Worm (Caenorhabditis elegans) whole organism, mixed stage, embryonic: ENCODE measurements around the gene C30H6.8.

ENCODE experiments used
- M03D4.4 ChIP-seq: sonication (generic microtip); optimal IDR thresholded peaks from 2 replicates; lab custom pipeline; 2017; ENCODE audit warnings: mild to moderate bottlenecking, missing genetic modification characterization, missing compliant biosample characterization
- bed-3 ChIP-seq: fragments of 200-800 bp; sonication (Bioruptor generic); optimal IDR thresholded peaks from 3 replicates; lab custom pipeline; 2018; ENCODE audit warnings: mild to moderate bottlenecking, missing genetic modification characterization, moderate library complexity, missing compliant biosample characterization
- blmp-1 ChIP-seq: fragments of 150-350 bp; optimal IDR thresholded peaks from 2 replicates; lab custom pipeline; 2014; ENCODE audit warnings: missing biosample characterization, missing genetic modification characterization
- ceh-43 ChIP-seq: fragments of 200-800 bp; sonication (Bioruptor generic); optimal IDR thresholded peaks from 2 replicates; lab custom pipeline; 2018; ENCODE audit warnings: mild to moderate bottlenecking, missing genetic modification characterization, moderate library complexity, missing compliant biosample characterization
- ceh-83 ChIP-seq: fragments of 200-800 bp; sonication (Bioruptor generic); optimal IDR thresholded peaks from 2 replicates; lab custom pipeline; 2018; ENCODE audit warnings: mild to moderate bottlenecking, missing genetic modification characterization, missing compliant biosample characterization
- ces-1 ChIP-seq: fragments of 150-350 bp; optimal IDR thresholded peaks from 2 replicates; lab custom pipeline; 2014; ENCODE audit warnings: missing biosample characterization, missing genetic modification reagents, missing genetic modification characterization
- cnd-1 ChIP-seq: fragments of 200-800 bp; sonication (Bioruptor generic); optimal IDR thresholded peaks from 2 replicates; lab custom pipeline; 2018; ENCODE audit warnings: mild to moderate bottlenecking, missing genetic modification characterization, missing compliant biosample characterization
- drap-1 ChIP-seq: fragments of 200-800 bp; sonication (Bioruptor generic); optimal IDR thresholded peaks from 3 replicates; lab custom pipeline; 2018; ENCODE audit warnings: mild to moderate bottlenecking, missing genetic modification characterization, missing compliant biosample characterization
- elt-1 ChIP-seq: sonication (generic microtip); optimal IDR thresholded peaks from 2 replicates; lab custom pipeline; 2017; ENCODE audit warnings: missing genetic modification characterization, mild to moderate bottlenecking, missing compliant biosample characterization, antibody characterized with exemption, moderate library complexity, borderline replicate concordance; ENCODE audit not compliant: insufficient read depth
- elt-3 ChIP-seq: fragments of 150-350 bp; optimal IDR thresholded peaks from 2 replicates; lab custom pipeline; 2014; ENCODE audit warnings: missing biosample characterization, missing genetic modification characterization
- flh-1 ChIP-seq: fragments of 200-800 bp; sonication (Bioruptor generic); optimal IDR thresholded peaks from 2 replicates; lab custom pipeline; 2018; ENCODE audit warnings: mild to moderate bottlenecking, missing genetic modification characterization, moderate library complexity, missing compliant biosample characterization
- ham-2 ChIP-seq: fragments of 200-800 bp; sonication (Bioruptor generic); optimal IDR thresholded peaks from 2 replicates; lab custom pipeline; 2018; ENCODE audit warnings: mild to moderate bottlenecking, missing genetic modification characterization, missing compliant biosample characterization
- hlh-1 ChIP-seq: fragments of 150-350 bp; optimal IDR thresholded peaks from 2 replicates; lab custom pipeline; 2014; ENCODE audit warnings: missing biosample characterization, missing genetic modification reagents, missing genetic modification characterization
- lin-32 ChIP-seq: fragments of 200-800 bp; sonication (Bioruptor generic); optimal IDR thresholded peaks from 2 replicates; lab custom pipeline; 2018; ENCODE audit warnings: mild to moderate bottlenecking, missing genetic modification characterization, missing compliant biosample characterization
- lsy-2 ChIP-seq: fragments of 150-350 bp; optimal IDR thresholded peaks from 2 replicates; lab custom pipeline; 2014; ENCODE audit warnings: missing biosample characterization, missing genetic modification characterization
- mab-5 ChIP-seq: fragments of 150-350 bp; optimal IDR thresholded peaks from 2 replicates; lab custom pipeline; 2014; ENCODE audit warnings: missing biosample characterization, missing genetic modification characterization
- mep-1 ChIP-seq: fragments of 150-350 bp; optimal IDR thresholded peaks from 2 replicates; lab custom pipeline; 2017; ENCODE audit warnings: missing biosample characterization, missing genetic modification reagents, missing genetic modification characterization, inconsistent platforms
- mls-2 ChIP-seq: sonication (generic microtip); optimal IDR thresholded peaks from 2 replicates; lab custom pipeline; 2016; ENCODE audit warnings: mild to moderate bottlenecking, missing genetic modification characterization, moderate library complexity, missing compliant biosample characterization
- nhr-12 ChIP-seq: fragments of 150-350 bp; optimal IDR thresholded peaks from 2 replicates; lab custom pipeline; 2014; ENCODE audit warnings: missing biosample characterization, missing genetic modification characterization
- nhr-2 ChIP-seq: fragments of 150-350 bp; optimal IDR thresholded peaks from 2 replicates; lab custom pipeline; 2014; ENCODE audit warnings: missing biosample characterization, missing genetic modification characterization
- nhr-237 ChIP-seq: fragments of 150-350 bp; optimal IDR thresholded peaks from 2 replicates; lab custom pipeline; 2014; ENCODE audit warnings: missing biosample characterization, missing genetic modification characterization
- nhr-28 ChIP-seq: fragments of 150-350 bp; optimal IDR thresholded peaks from 2 replicates; lab custom pipeline; 2014; ENCODE audit warnings: missing biosample characterization, missing genetic modification characterization
- nhr-76 ChIP-seq: sonication (generic microtip); optimal IDR thresholded peaks from 2 replicates; lab custom pipeline; 2017; ENCODE audit warnings: missing biosample characterization, missing genetic modification characterization
- pha-4 ChIP-seq: fragments of 150-350 bp; optimal IDR thresholded peaks from 2 replicates; lab custom pipeline; 2018; ENCODE audit warnings: missing biosample characterization, missing genetic modification reagents, missing genetic modification characterization
- sem-2 ChIP-seq: fragments of 200-800 bp; sonication (Bioruptor generic); optimal IDR thresholded peaks from 2 replicates; lab custom pipeline; 2018; ENCODE audit warnings: mild to moderate bottlenecking, missing genetic modification characterization, missing compliant biosample characterization
- snpc-4 ChIP-seq: fragments of 150-350 bp; optimal IDR thresholded peaks from 2 replicates; lab custom pipeline; 2014; ENCODE audit warnings: missing biosample characterization, missing genetic modification characterization
- sptf-1 ChIP-seq: sonication (generic microtip); optimal IDR thresholded peaks from 2 replicates; lab custom pipeline; 2017; ENCODE audit warnings: mild to moderate bottlenecking, missing genetic modification characterization, moderate library complexity, missing compliant biosample characterization
- tbx-8 ChIP-seq: fragments of 200-800 bp; sonication (Bioruptor generic); optimal IDR thresholded peaks from 2 replicates; lab custom pipeline; 2018; ENCODE audit warnings: mild to moderate bottlenecking, missing genetic modification characterization, moderate library complexity, missing compliant biosample characterization
- unc-120 ChIP-seq: sonication (generic microtip); optimal IDR thresholded peaks from 2 replicates; lab custom pipeline; 2017; ENCODE audit warnings: missing genetic modification characterization, missing compliant biosample characterization; ENCODE audit not compliant: poor library complexity, severe bottlenecking
- unc-62 ChIP-seq: fragments of 150-350 bp; optimal IDR thresholded peaks from 2 replicates; lab custom pipeline; 2014; ENCODE audit warnings: missing biosample characterization, missing genetic modification reagents, missing genetic modification characterization
- zip-8 ChIP-seq: fragments of 150-350 bp; optimal IDR thresholded peaks from 2 replicates; lab custom pipeline; 2014; ENCODE audit warnings: missing biosample characterization, missing genetic modification characterization
- ztf-11 ChIP-seq: fragments of 150-350 bp; optimal IDR thresholded peaks from 2 replicates; lab custom pipeline; 2014; ENCODE audit warnings: missing biosample characterization, missing genetic modification characterization

The C30H6.8 gene

DNA sequence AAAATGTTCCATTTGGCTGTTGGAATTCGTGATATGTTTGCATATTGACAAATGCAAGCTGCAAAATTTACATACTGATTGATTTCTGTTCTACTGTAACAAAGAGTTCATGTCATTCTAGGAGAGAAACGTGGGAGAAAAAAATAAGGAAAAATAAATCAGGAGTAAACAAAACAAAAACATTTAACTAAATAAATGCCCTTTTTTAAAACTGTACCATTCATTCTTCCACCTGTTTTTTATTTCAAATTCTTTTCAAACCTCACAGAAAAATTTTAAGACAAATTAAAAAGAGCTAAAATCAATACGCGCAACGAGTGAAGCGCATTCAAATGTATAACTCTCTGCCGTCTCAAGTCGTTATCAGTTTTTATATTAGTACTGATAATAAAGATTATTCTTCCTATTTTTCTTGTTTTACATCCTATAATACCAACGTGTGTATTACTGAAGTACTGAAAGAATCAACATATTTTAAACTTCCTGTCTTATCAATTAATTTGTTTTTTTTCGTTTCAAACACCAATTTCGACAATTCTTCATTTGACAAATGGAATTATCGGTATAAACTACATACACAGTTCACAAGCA lies 43.1 kb upstream of the C30H6.8 start, which contains the start of gene C49C3.10:
Gene C49C3.10 (minus strand): TSS at position 51 of the 591 bp plus-strand sequence.
- TF ChIP-seq ceh-83 (no peak), nhr-237 (tag; lab: Kevin White, UChicago) (no peak), unc-62 (GFP tag; lab: Kevin White, UChicago) (no peak), zip-8 (no peak), mls-2 (no peak), bed-3 (GFP tag; lab: Kevin White, UChicago) (no peak), lin-32 (GFP tag; lab: Kevin White, UChicago) (no peak), pha-4 (no peak), drap-1 (no peak), nhr-76 (no peak), cnd-1 (no peak), blmp-1 (no peak), tbx-8 (no peak), ces-1 (GFP tag; lab: Kevin White, UChicago) (no peak), unc-120 (no peak), ham-2 (no peak), nhr-28 (no peak)

DNA sequence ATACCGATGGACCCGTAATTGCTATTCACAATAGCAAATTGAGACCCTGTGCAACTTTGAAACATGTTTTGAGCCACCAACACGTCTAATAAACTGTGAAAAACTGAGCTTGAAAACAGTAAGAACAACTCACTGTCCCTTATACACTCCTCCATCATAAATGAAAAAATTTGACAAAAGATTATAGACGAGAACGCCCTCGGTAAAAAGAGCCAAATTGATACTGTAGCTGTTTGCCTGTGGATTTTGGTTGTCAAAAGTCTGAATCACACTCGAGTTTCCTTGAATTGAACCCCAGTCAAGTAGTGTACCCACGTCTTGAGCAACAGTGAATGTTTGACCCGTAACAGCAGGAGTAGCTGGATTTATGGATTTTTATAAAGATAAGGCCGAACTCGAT lies 41.1 kb upstream of the C30H6.8 start:
- TF ChIP-seq flh-1 (GFP tag; lab: Kevin White, UChicago) (no peak), mep-1 (tag; lab: Kevin White, UChicago) (no peak), M03D4.4 (tag; lab: Kevin White, UChicago) (no peak), tbx-8 (no peak), nhr-2 (no peak), sptf-1 (tag; lab: Kevin White, UChicago) (no peak), elt-3 (no peak)

ce11 chrIV:17342179-17342578 lies 40.0 kb upstream of the C30H6.8 start, which contains the start of gene C49C3.9:
C49C3.9 (minus strand) TSS chrIV:17342314.
- TF ChIP-seq ham-2 (no peak), sem-2 (GFP tag; lab: Kevin White, UChicago) (no peak), sptf-1 (tag; lab: Kevin White, UChicago) (no peak), mls-2 (no peak)

DNA sequence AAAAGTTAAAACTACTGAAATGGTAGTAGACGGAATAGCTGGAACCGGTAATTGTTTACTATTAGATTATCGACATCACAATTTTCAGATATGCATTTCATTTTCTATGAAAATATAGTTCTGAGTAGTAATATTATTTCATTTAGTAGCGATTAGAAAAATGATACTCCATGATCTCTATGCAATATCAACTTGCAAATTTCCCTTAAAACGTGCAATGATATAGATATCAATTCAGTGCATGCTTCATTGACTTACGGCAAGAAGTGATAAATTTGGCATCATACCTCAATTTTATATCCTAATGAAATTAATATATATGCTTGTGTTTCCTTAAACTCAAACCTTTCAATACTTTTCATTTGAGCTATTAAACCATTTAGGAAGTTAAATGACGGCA lies 39.5 kb upstream of the C30H6.8 start, which contains the start of gene C49C3.21:
Gene C49C3.21 (plus strand): TSS at position 301 of the 400 bp plus-strand sequence.
- no peak for TF ChIP-seq ces-1 (GFP tag; lab: Kevin White, UChicago)
- no peak for TF ChIP-seq M03D4.4 (tag; lab: Kevin White, UChicago)
- TF ChIP-seq nhr-237 (tag; lab: Kevin White, UChicago) = no peak
- no peak for TF ChIP-seq blmp-1
- TF ChIP-seq, all 35 proteins: peak for 0

- TF ChIP-seq hlh-1 = no peak
- no peak for TF ChIP-seq sptf-1 (tag; lab: Kevin White, UChicago)
- no peak for TF ChIP-seq ztf-11 (tag; lab: Kevin White, UChicago)
These were observed 38.6 kb upstream of the C30H6.8 start, which contains the start of gene C49C3.11 for ce11 chrIV:17343482-17343881. C49C3.11 (plus strand) TSS chrIV:17343782.

DNA sequence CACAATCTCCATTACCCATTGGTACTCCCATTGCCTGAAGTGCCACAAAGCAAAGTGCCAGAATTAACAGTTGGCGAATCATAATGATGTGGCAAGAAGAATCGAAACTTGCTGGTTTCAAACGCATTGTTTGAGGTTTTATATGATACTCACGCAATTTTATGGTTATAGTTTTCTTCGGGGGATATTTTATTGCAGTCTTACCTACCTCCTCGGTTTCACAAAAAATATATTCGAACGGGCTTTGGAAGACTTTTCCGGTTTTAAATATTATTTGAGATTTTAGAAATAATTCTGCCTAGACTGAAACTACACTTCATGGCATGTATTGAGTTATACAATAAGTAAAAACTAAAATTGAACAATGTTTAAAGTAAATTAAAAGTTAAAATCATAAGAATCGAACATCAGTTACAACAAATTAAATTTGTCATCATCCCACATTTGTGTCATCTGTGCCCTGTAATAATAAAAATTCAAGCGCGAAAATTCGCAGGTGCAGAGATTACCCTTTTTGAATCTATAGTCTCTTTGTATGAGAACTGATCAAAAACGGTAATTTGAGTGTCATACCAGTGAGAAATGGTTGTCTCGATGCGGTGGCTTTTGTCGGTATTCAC lies 35.4 kb upstream of the C30H6.8 start, which contains the start of the genes clec-197 and clec-198:
Gene clec-197 (minus strand): TSS at position 101 of the 620 bp plus-strand sequence.
Gene clec-198 (plus strand): TSS at position 570 of the 620 bp plus-strand sequence.
- TF ChIP-seq lin-32 (GFP tag; lab: Kevin White, UChicago) = no peak
- TF ChIP-seq mab-5 (tag; lab: Kevin White, UChicago) = no peak
- no peak for TF ChIP-seq ztf-11 (tag; lab: Kevin White, UChicago)
- no peak for TF ChIP-seq nhr-237 (tag; lab: Kevin White, UChicago)
- no peak for TF ChIP-seq unc-62 (GFP tag; lab: Kevin White, UChicago)
- TF ChIP-seq elt-1 = no peak
- TF ChIP-seq zip-8 = no peak
- TF ChIP-seq sem-2 (GFP tag; lab: Kevin White, UChicago) = no peak
- no peak for TF ChIP-seq drap-1
- TF ChIP-seq lsy-2 = no peak
- TF ChIP-seq bed-3 (GFP tag; lab: Kevin White, UChicago) = no peak
- no peak for TF ChIP-seq ceh-43
- no peak for TF ChIP-seq flh-1 (GFP tag; lab: Kevin White, UChicago)
- TF ChIP-seq mls-2 = no peak
- TF ChIP-seq nhr-12 (tag; lab: Kevin White, UChicago) = no peak
- no peak for TF ChIP-seq nhr-76
- no peak for TF ChIP-seq M03D4.4 (tag; lab: Kevin White, UChicago)
- no peak for TF ChIP-seq snpc-4 (tag; lab: Kevin White, UChicago)
- no peak for TF ChIP-seq cnd-1
- TF ChIP-seq ham-2 = no peak
